Worm (Caenorhabditis elegans) whole organism, L1 larva: Measurements from ENCODE around the gene C34E11.4.

ENCODE experiments used
- C04F5.9 ChIP-seq: sonication (generic microtip); optimal IDR thresholded peaks from 2 replicates; lab custom pipeline; 2016; ENCODE audit warnings: missing genetic modification characterization, missing compliant biosample characterization
- C34B4.2 ChIP-seq: sonication (generic microtip); optimal IDR thresholded peaks from 2 replicates; lab custom pipeline; 2017; ENCODE audit warnings: mild to moderate bottlenecking, missing genetic modification characterization, missing compliant biosample characterization
- F16B12.6 ChIP-seq: fragments of 150-350 bp; optimal IDR thresholded peaks from 2 replicates; lab custom pipeline; 2014; ENCODE audit warnings: missing biosample characterization, missing genetic modification characterization
- Y116A8C.19 ChIP-seq: sonication (generic microtip); optimal IDR thresholded peaks from 2 replicates; lab custom pipeline; 2016; ENCODE audit warnings: missing compliant biosample characterization, missing genetic modification characterization, borderline replicate concordance
- ama-1 ChIP-seq: fragments of 150-350 bp; optimal IDR thresholded peaks from 2 replicates; lab custom pipeline; 2014
- ceh-82 ChIP-seq, 3 experiments: fragments of 150-350 bp in 1 of 3; sonication (generic microtip) in 2 of 3; optimal IDR thresholded peaks; 2 replicates each; lab custom pipeline; 2014 to 2017; ENCODE audit warnings: missing biosample characterization in 3 of 3, missing genetic modification characterization in 3 of 3
- ceh-88 ChIP-seq: fragments of 200-800 bp; sonication (Bioruptor generic); IDR thresholded peaks from 2 replicates; pipeline ENCODE4 v1.3.6; 2022; ENCODE audit warnings: missing genetic modification characterization, missing compliant biosample characterization
- ceh-90 ChIP-seq: sonication (generic microtip); optimal IDR thresholded peaks from 2 replicates; lab custom pipeline; 2016; ENCODE audit warnings: missing genetic modification characterization, missing compliant biosample characterization
- efl-1 ChIP-seq, 4 experiments: fragments of 150-350 bp; optimal IDR thresholded peaks in 3 of 4; peaks in 1 of 4; 1 replicate in 1 of 4; 2 replicates in 3 of 4; lab custom pipeline; 2014; ENCODE audit warnings: missing biosample characterization in 2 of 4, missing genetic modification characterization in 2 of 4, missing genetic modification reagents in 2 of 4
- efl-3 ChIP-seq: fragments of 200-800 bp; sonication (Bioruptor generic); optimal IDR thresholded peaks from 2 replicates; lab custom pipeline; 2018; ENCODE audit warnings: mild to moderate bottlenecking, missing genetic modification characterization, missing compliant biosample characterization
- egl-13 ChIP-seq: sonication (generic microtip); optimal IDR thresholded peaks from 2 replicates; lab custom pipeline; 2016; ENCODE audit warnings: missing genotype, missing genetic modification reagents, missing genetic modification characterization, missing compliant biosample characterization
- egl-27 ChIP-seq, 2 experiments: fragments of 150-350 bp in 1 of 2; sonication (generic microtip); optimal IDR thresholded peaks; 3 replicates each; lab custom pipeline; 2017 to 2018; ENCODE audit warnings: missing biosample characterization in 2 of 2, missing genetic modification characterization in 2 of 2, missing genetic modification reagents in 2 of 2
- elt-2 ChIP-seq: sonication (generic microtip); optimal IDR thresholded peaks from 2 replicates; lab custom pipeline; 2016; ENCODE audit warnings: missing genetic modification characterization, mild to moderate bottlenecking, inconsistent platforms, missing compliant biosample characterization, missing genetic modification reagents
- elt-3 ChIP-seq, 6 experiments: fragments of 150-350 bp in 1 of 6; sonication (generic microtip); optimal IDR thresholded peaks; 2 replicates each; lab custom pipeline; 2017 to 2018; ENCODE audit warnings: missing biosample characterization in 6 of 6, missing genetic modification characterization in 6 of 6, inconsistent platforms in 1 of 6
- ets-5 ChIP-seq: fragments of 200-800 bp; sonication (Bioruptor generic); IDR thresholded peaks from 2 replicates; pipeline ENCODE4 v1.3.6; 2022; ENCODE audit warnings: missing genetic modification characterization, missing compliant biosample characterization
- fkh-10 ChIP-seq: sonication (generic microtip); optimal IDR thresholded peaks from 2 replicates; lab custom pipeline; 2017; ENCODE audit warnings: missing biosample characterization, missing genetic modification reagents, missing genetic modification characterization
- grh-1 ChIP-seq: fragments of 200-800 bp; sonication (Bioruptor generic); IDR thresholded peaks from 2 replicates; pipeline ENCODE4 v1.3.6; 2022; ENCODE audit warnings: missing genetic modification reagents, missing genetic modification characterization, missing compliant biosample characterization
- hlh-17 ChIP-seq: fragments of 200-800 bp; sonication (Bioruptor generic); optimal IDR thresholded peaks from 2 replicates; lab custom pipeline; 2018; ENCODE audit warnings: missing genetic modification characterization, mild to moderate bottlenecking, missing compliant biosample characterization, moderate library complexity, borderline replicate concordance
- hlh-4 ChIP-seq: sonication (generic microtip); optimal IDR thresholded peaks from 2 replicates; lab custom pipeline; 2016; ENCODE audit warnings: mild to moderate bottlenecking, missing genetic modification characterization, missing compliant biosample characterization
- lin-14 ChIP-seq: fragments of 200-800 bp; sonication (Bioruptor generic); optimal IDR thresholded peaks from 2 replicates; lab custom pipeline; 2018; ENCODE audit warnings: mild to moderate bottlenecking, missing genetic modification characterization, moderate library complexity, missing compliant biosample characterization
- lin-39 ChIP-seq: fragments of 150-350 bp; optimal IDR thresholded peaks from 2 replicates; lab custom pipeline; 2014; ENCODE audit warnings: missing biosample characterization, missing genetic modification reagents, missing genetic modification characterization
- mab-9 ChIP-seq: fragments of 200-800 bp; sonication (Bioruptor generic); IDR thresholded peaks from 2 replicates; pipeline ENCODE4 v1.3.6; 2022; ENCODE audit warnings: missing genetic modification reagents, missing genetic modification characterization, missing compliant biosample characterization
- nhr-71 ChIP-seq: sonication (generic microtip); optimal IDR thresholded peaks from 2 replicates; lab custom pipeline; 2016; ENCODE audit warnings: mild to moderate bottlenecking, missing genetic modification characterization, moderate library complexity, missing compliant biosample characterization
- nhr-76 ChIP-seq: sonication (generic microtip); optimal IDR thresholded peaks from 2 replicates; lab custom pipeline; 2017; ENCODE audit warnings: missing biosample characterization, missing genetic modification characterization
- nhr-90 ChIP-seq: sonication (generic microtip); optimal IDR thresholded peaks from 2 replicates; lab custom pipeline; 2016; ENCODE audit warnings: mild to moderate bottlenecking, missing genetic modification characterization, missing compliant biosample characterization; ENCODE audit not compliant: poor library complexity
- pag-3 ChIP-seq: sonication (generic microtip); optimal IDR thresholded peaks from 2 replicates; lab custom pipeline; 2017; ENCODE audit warnings: missing genetic modification characterization, mild to moderate bottlenecking, missing compliant biosample characterization, antibody characterized with exemption, borderline replicate concordance; ENCODE audit not compliant: insufficient read depth
- rnt-1 ChIP-seq: sonication (generic microtip); optimal IDR thresholded peaks from 2 replicates; lab custom pipeline; 2016; ENCODE audit warnings: mild to moderate bottlenecking, missing genetic modification characterization, moderate library complexity, missing compliant biosample characterization
- skn-1 ChIP-seq: fragments of 150-350 bp; optimal IDR thresholded peaks from 2 replicates; lab custom pipeline; 2014; ENCODE audit warnings: missing biosample characterization, missing genetic modification characterization
- tbx-2 ChIP-seq: sonication (generic microtip); optimal IDR thresholded peaks from 2 replicates; lab custom pipeline; 2016; ENCODE audit warnings: missing genetic modification characterization, missing compliant biosample characterization
- unc-30 ChIP-seq: sonication (generic microtip); optimal IDR thresholded peaks from 2 replicates; lab custom pipeline; 2017; ENCODE audit warnings: missing biosample characterization, missing genetic modification characterization
- unc-62 ChIP-seq: fragments of 150-350 bp; optimal IDR thresholded peaks from 2 replicates; lab custom pipeline; 2014; ENCODE audit warnings: missing biosample characterization, missing genetic modification reagents, missing genetic modification characterization
- unc-98 ChIP-seq: fragments of 200-800 bp; sonication (Bioruptor generic); IDR thresholded peaks from 2 replicates; pipeline ENCODE4 v1.3.6; 2022; ENCODE audit warnings: missing genetic modification characterization, missing compliant biosample characterization
- zag-1 ChIP-seq: fragments of 150-350 bp; optimal IDR thresholded peaks from 2 replicates; lab custom pipeline; 2014; ENCODE audit warnings: missing biosample characterization, missing genetic modification characterization
- ztf-4 ChIP-seq: fragments of 150-350 bp; optimal IDR thresholded peaks from 2 replicates; lab custom pipeline; 2014; ENCODE audit warnings: missing biosample characterization, missing genetic modification characterization

Gene C34E11.4

DNA sequence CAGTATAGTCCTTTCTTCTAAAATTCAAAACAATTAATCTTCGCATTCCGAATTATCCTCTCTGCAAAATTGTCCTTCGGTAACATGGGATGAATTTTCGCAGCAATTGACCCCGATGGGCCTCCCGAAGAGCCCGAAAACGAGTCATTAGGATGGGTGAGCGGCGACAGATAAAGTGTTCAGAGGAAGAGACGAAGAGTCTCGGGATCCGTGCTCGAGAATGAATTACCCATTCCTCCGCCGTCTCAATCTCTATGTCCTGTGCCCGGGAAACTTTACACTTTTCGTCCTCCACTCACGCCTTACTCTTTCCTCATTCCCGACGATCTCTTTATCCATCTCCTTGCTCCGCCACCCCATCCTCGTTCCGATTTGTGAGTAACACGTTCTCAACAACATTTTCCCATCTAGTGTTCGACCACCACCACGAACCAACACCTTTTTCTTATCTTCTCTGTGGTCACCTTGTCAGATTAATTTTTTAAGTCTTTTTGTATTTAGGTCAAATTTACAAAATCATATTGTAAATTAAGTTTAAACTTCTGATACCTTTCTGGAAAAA lies 17.2 kb downstream of the C34E11.4 start:
- TF ChIP-seq egl-27 (tag; optimal IDR thresholded peaks at IDR 0.05; lab: Kevin White, UChicago): no peak
- no peak for TF ChIP-seq zag-1
- peak; percentile 64 for TF ChIP-seq rnt-1 (tag; lab: Kevin White, UChicago)
- TF ChIP-seq lin-14 (GFP tag; lab: Kevin White, UChicago): peak; percentile 51
- peak; percentile 9 for TF ChIP-seq nhr-71 (tag; lab: Kevin White, UChicago)

DNA sequence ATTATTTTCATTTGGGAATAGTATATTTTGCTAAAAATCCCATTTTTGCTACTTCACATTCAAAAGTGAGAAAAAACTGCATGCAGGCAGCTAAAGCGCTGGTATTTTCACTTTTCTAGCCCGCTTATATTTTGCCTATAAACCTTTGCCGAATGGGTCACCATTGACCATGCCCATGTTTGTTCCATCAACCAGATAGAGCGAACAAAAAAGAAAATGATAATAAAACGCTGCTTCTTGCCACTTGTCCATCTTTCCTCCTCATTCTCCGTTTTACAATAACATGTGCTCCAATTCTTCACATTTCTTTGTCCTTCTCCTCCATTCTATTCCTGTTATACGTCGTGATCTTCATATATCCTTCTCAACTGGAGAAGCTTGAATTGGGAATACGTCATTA lies 19.7 kb downstream of the C34E11.4 start, which contains the start of gene tag-241:
TSS of gene tag-241 (plus strand) at position 301 of the 400 bp plus-strand sequence.
- peak; percentile 1 for TF ChIP-seq lin-14 (GFP tag; lab: Kevin White, UChicago)
- no peak for TF ChIP-seq pag-3 (tag; lab: Kevin White, UChicago)
- no peak for TF ChIP-seq unc-62 (GFP tag; lab: Kevin White, UChicago)
- no peak for TF ChIP-seq lin-39 (tag; lab: Kevin White, UChicago)

DNA sequence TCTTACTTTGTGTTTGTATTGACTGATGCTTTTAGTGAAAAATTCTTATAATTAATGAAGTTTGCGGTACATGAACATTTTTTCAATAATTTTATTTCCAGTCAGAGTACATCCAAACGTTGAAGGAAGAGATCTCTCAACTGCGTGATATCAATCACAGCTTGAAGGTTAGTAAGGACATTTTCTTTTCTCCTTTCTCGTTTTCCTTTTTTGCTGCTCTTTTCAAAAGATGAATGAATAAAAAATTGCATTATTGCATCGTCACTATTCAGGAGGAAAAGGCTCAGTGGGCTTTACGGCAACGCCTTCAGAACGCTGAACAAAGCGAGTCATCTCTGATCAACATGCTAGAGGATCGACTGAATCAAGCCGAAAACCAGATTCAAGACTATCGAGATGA lies 22.9 kb downstream of the C34E11.4 start:
- no peak for TF ChIP-seq C04F5.9
- peak; percentile 62 for TF ChIP-seq fkh-10
- no peak for TF ChIP-seq ceh-82 (tag; optimal IDR thresholded peaks at IDR 0.05; lab: Kevin White, UChicago)

DNA sequence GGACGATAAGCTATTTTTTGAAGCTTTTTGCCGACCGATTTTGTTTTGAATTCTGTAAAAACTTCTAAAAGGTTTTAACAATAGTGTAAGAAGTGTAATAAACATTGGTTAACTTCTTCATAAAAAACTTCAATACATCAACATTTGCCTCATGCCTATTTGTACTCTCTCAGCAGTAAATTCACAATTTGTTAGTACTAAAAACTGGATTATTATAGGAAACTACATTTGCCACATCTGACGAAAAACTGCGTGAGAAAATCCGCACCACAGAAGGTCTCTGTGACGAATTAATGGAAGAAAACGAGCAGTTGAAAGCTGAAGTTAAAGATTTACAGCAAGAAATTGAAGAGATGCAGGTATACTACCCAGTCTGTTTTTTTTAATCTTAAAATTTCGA lies 23.5 kb downstream of the C34E11.4 start:
- TF ChIP-seq mab-9 (GFP tag; lab: Robert Waterston, UW) (no peak), ztf-4 (no peak), Y116A8C.19 (tag; lab: Kevin White, UChicago) (no peak), efl-1 (optimal IDR thresholded peaks at IDR 0.05; lab: Kevin White, UChicago) (no peak), efl-1 (GFP tag; optimal IDR thresholded peaks at IDR 0.05 in 1 of 2; lab: Kevin White, UChicago) (no peak), nhr-90 (no peak), hlh-4 (tag; lab: Kevin White, UChicago) (no peak), C34B4.2 (tag; lab: Kevin White, UChicago) (no peak), F16B12.6 (tag; lab: Kevin White, UChicago) (no peak)

DNA sequence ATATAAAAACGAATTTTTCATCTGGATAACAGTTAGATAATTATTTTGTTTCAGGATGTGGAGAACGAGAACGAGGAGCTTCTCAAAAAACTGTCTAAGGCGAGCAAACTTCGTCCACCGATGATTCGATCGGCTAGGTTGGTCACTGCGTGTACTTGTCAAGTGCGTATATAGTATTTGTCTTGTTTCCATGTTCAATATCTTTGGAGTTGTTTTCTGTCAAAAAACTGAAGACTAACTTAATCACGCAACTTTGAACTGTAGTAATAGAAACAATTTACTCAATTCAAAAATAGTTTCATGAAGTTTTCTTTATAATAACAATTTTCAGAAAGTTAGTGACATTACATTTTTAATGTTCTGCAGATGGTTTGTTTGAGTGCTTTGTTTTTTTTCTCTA lies 24.7 kb downstream of the C34E11.4 start:
- no peak for TF ChIP-seq egl-13 (tag; lab: Kevin White, UChicago)
- TF ChIP-seq grh-1: no peak
- TF ChIP-seq ets-5 (GFP tag; lab: Robert Waterston, UW): no peak
- no peak for TF ChIP-seq hlh-4 (tag; lab: Kevin White, UChicago)
- no peak for TF ChIP-seq C34B4.2 (tag; lab: Kevin White, UChicago)
- TF ChIP-seq elt-2: no peak
- no peak for TF ChIP-seq ceh-88 (GFP tag; lab: Robert Waterston, UW)
- TF ChIP-seq C04F5.9: no peak
- no peak for TF ChIP-seq nhr-76 (tag; lab: Kevin White, UChicago)
- no peak for TF ChIP-seq hlh-17 (GFP tag; lab: Kevin White, UChicago)
- no peak for TF ChIP-seq elt-3 (tag; optimal IDR thresholded peaks at IDR 0.05; lab: Kevin White, UChicago)
- no peak for TF ChIP-seq ama-1 (lab: Kevin White, UChicago)
- TF ChIP-seq unc-30 (tag; lab: Kevin White, UChicago): no peak
- no peak for TF ChIP-seq ceh-90 (tag; lab: Kevin White, UChicago)
- no peak for TF ChIP-seq efl-3 (GFP tag; lab: Kevin White, UChicago)
- TF ChIP-seq tbx-2 (tag; lab: Kevin White, UChicago): no peak
- TF ChIP-seq unc-98 (GFP tag; lab: Robert Waterston, UW): no peak
- TF ChIP-seq skn-1 (tag; lab: Kevin White, UChicago): no peak
